Worm (Caenorhabditis elegans) whole organism, L4 larva: ENCODE data around the gene atp-5.

Experiments
- F26F4.8 ChIP-seq: fragments of 200-800 bp; sonication (Bioruptor generic); conservative IDR thresholded peaks from 2 replicates; pipeline ENCODE4 v1.3.6; 2022; ENCODE audit warnings: missing genetic modification characterization, missing compliant biosample characterization
- F37D6.2 ChIP-seq: sonication (generic microtip); optimal IDR thresholded peaks from 2 replicates; lab custom pipeline; 2016; ENCODE audit warnings: mild to moderate bottlenecking, missing genetic modification characterization, missing compliant biosample characterization
- F44E2.7 ChIP-seq: fragments of 200-800 bp; sonication (Bioruptor generic); IDR thresholded peaks from 2 replicates; pipeline ENCODE4 v2.1.2; 2022; ENCODE audit warnings: missing genetic modification characterization, missing compliant biosample characterization
- Y105C5A.15 ChIP-seq: fragments of 200-800 bp; sonication (Bioruptor generic); IDR thresholded peaks from 2 replicates; pipeline ENCODE4 v1.3.6; 2022; ENCODE audit warnings: missing genetic modification characterization, missing compliant biosample characterization
- aha-1 ChIP-seq: fragments of 150-350 bp; peaks from one replicate; lab custom pipeline; 2014; ENCODE audit warnings: missing biosample characterization, missing genetic modification characterization
- ceh-62 ChIP-seq: sonication (generic microtip); optimal IDR thresholded peaks from 2 replicates; lab custom pipeline; 2017; ENCODE audit warnings: missing biosample characterization, missing genetic modification characterization
- ceh-82 ChIP-seq: sonication (generic microtip); optimal IDR thresholded peaks from 2 replicates; lab custom pipeline; 2017; ENCODE audit warnings: missing biosample characterization, missing genetic modification characterization
- cey-2 ChIP-seq: sonication (generic microtip); optimal IDR thresholded peaks from 3 replicates; lab custom pipeline; 2017; ENCODE audit warnings: missing genetic modification characterization, mild to moderate bottlenecking, missing compliant biosample characterization, antibody characterized with exemption, borderline replicate concordance; ENCODE audit not compliant: insufficient read depth
- daf-16 ChIP-seq, 3 experiments: sonication (generic microtip); optimal IDR thresholded peaks; 2 replicates each; lab custom pipeline; 2016 to 2017; ENCODE audit warnings: missing genetic modification characterization in 3 of 3, missing genetic modification reagents in 3 of 3, mild to moderate bottlenecking in 2 of 3, missing compliant biosample characterization in 2 of 3, missing biosample characterization in 1 of 3, moderate library complexity in 1 of 3
- dmd-6 ChIP-seq: fragments of 200-800 bp; sonication (Bioruptor generic); IDR thresholded peaks from 2 replicates; pipeline ENCODE4 v1.3.6; 2022; ENCODE audit warnings: missing genetic modification reagents, missing genetic modification characterization, missing compliant biosample characterization
- dve-1 ChIP-seq: sonication (generic microtip); optimal IDR thresholded peaks from 2 replicates; lab custom pipeline; 2017; ENCODE audit warnings: antibody characterized with exemption, mild to moderate bottlenecking, missing genetic modification characterization, missing compliant biosample characterization; ENCODE audit not compliant: insufficient read depth
- egl-43 ChIP-seq: fragments of 200-800 bp; sonication (Bioruptor generic); IDR thresholded peaks from 2 replicates; pipeline ENCODE4 v1.3.6; 2022; ENCODE audit warnings: missing genetic modification reagents, missing genetic modification characterization, missing compliant biosample characterization
- fkh-10 ChIP-seq: fragments of 150-350 bp; optimal IDR thresholded peaks from 2 replicates; lab custom pipeline; 2014; ENCODE audit warnings: missing biosample characterization, missing genetic modification reagents, missing genetic modification characterization
- gei-8 ChIP-seq: fragments of 200-800 bp; sonication (Bioruptor generic); optimal IDR thresholded peaks from 2 replicates; lab custom pipeline; 2018; ENCODE audit warnings: mild to moderate bottlenecking, missing genetic modification characterization, missing compliant biosample characterization
- hlh-11 ChIP-seq: fragments of 200-800 bp; sonication (Bioruptor generic); optimal IDR thresholded peaks from 2 replicates; lab custom pipeline; 2018; ENCODE audit warnings: mild to moderate bottlenecking, missing genetic modification characterization, missing compliant biosample characterization
- hlh-30 ChIP-seq: sonication (generic microtip); optimal IDR thresholded peaks from 2 replicates; lab custom pipeline; 2017; ENCODE audit warnings: antibody characterized with exemption, mild to moderate bottlenecking, missing genetic modification characterization, missing compliant biosample characterization; ENCODE audit not compliant: insufficient read depth
- hmg-1.1 ChIP-seq: fragments of 200-800 bp; sonication (Bioruptor generic); IDR thresholded peaks from 2 replicates; pipeline ENCODE4 v1.3.6; 2022; ENCODE audit warnings: missing genetic modification reagents, missing genetic modification characterization, missing compliant biosample characterization
- lim-7 ChIP-seq: fragments of 200-800 bp; sonication (Bioruptor generic); IDR thresholded peaks from 2 replicates; pipeline ENCODE4 v1.3.6; 2022; ENCODE audit warnings: missing genetic modification characterization, missing compliant biosample characterization
- lin-15B ChIP-seq: fragments of 150-350 bp; sonication (generic microtip); optimal IDR thresholded peaks from 3 replicates; lab custom pipeline; 2014; ENCODE audit warnings: missing biosample characterization, missing genetic modification characterization
- lin-29 ChIP-seq: fragments of 200-800 bp; sonication (Bioruptor generic); IDR thresholded peaks from 2 replicates; pipeline ENCODE4 v1.3.6; 2022; ENCODE audit warnings: missing genetic modification reagents, missing genetic modification characterization, missing compliant biosample characterization
- mdl-1 ChIP-seq, 2 experiments: fragments of 150-350 bp in 1 of 2; sonication (generic microtip) in 1 of 2; optimal IDR thresholded peaks; 2 replicates each; lab custom pipeline; 2014 to 2017; ENCODE audit warnings: missing biosample characterization in 2 of 2, missing genetic modification characterization in 2 of 2
- mep-1 ChIP-seq: fragments of 150-350 bp; sonication (generic microtip); optimal IDR thresholded peaks from 3 replicates; lab custom pipeline; 2014; ENCODE audit warnings: missing biosample characterization, missing genetic modification characterization
- mxl-3 ChIP-seq: fragments of 200-800 bp; sonication (Bioruptor generic); optimal IDR thresholded peaks from 2 replicates; lab custom pipeline; 2018; ENCODE audit warnings: mild to moderate bottlenecking, missing genetic modification characterization, missing compliant biosample characterization
- nhr-11 ChIP-seq: fragments of 150-350 bp; optimal IDR thresholded peaks from 2 replicates; lab custom pipeline; 2014; ENCODE audit warnings: missing biosample characterization, missing genetic modification characterization
- nhr-111 ChIP-seq: fragments of 200-800 bp; sonication (Bioruptor generic); optimal IDR thresholded peaks from 2 replicates; lab custom pipeline; 2018; ENCODE audit warnings: mild to moderate bottlenecking, missing genetic modification characterization, missing compliant biosample characterization
- nhr-25 ChIP-seq: sonication (generic microtip); optimal IDR thresholded peaks from 2 replicates; lab custom pipeline; 2017; ENCODE audit warnings: missing genetic modification characterization, mild to moderate bottlenecking, missing compliant biosample characterization, antibody characterized with exemption, moderate library complexity, borderline replicate concordance; ENCODE audit not compliant: insufficient read depth
- nhr-28 ChIP-seq: fragments of 150-350 bp; optimal IDR thresholded peaks from 2 replicates; lab custom pipeline; 2014; ENCODE audit warnings: missing biosample characterization, missing genetic modification characterization
- nhr-76 ChIP-seq: fragments of 150-350 bp; optimal IDR thresholded peaks from 2 replicates; lab custom pipeline; 2014; ENCODE audit warnings: missing biosample characterization, missing genetic modification characterization
- nhr-77 ChIP-seq: fragments of 150-350 bp; optimal IDR thresholded peaks from 2 replicates; lab custom pipeline; 2014; ENCODE audit warnings: missing biosample characterization, missing genetic modification characterization
- pha-4 ChIP-seq, 2 experiments: fragments of 150-350 bp in 1 of 2; fragments of 200-800 bp in 1 of 2; sonication (Bioruptor generic) in 1 of 2; IDR thresholded peaks in 1 of 2; optimal IDR thresholded peaks in 1 of 2; 2 replicates each; pipeline versions ENCODE4 v1.3.6 to Lab custom; 2014 to 2022; ENCODE audit warnings: missing genetic modification characterization in 2 of 2, missing genetic modification reagents in 2 of 2, missing biosample characterization in 1 of 2, missing compliant biosample characterization in 1 of 2
- skn-1 ChIP-seq: fragments of 150-350 bp; optimal IDR thresholded peaks from 2 replicates; lab custom pipeline; 2014; ENCODE audit warnings: missing biosample characterization, missing genetic modification characterization
- spr-3 ChIP-seq: fragments of 200-800 bp; sonication (Bioruptor generic); optimal IDR thresholded peaks from 2 replicates; lab custom pipeline; 2018; ENCODE audit warnings: mild to moderate bottlenecking, missing genetic modification characterization, missing compliant biosample characterization
- unc-130 ChIP-seq: sonication (generic microtip); optimal IDR thresholded peaks from 2 replicates; lab custom pipeline; 2016; ENCODE audit warnings: missing genetic modification reagents, missing genetic modification characterization, missing compliant biosample characterization
- unc-62 ChIP-seq, 3 experiments: fragments of 150-350 bp in 1 of 3; sonication (generic microtip); optimal IDR thresholded peaks in 2 of 3; peaks in 1 of 3; 1 replicate in 1 of 3; 2 replicates in 2 of 3; lab custom pipeline; 2014 to 2017; ENCODE audit warnings: missing biosample characterization in 3 of 3, missing genetic modification characterization in 3 of 3, missing genetic modification reagents in 3 of 3, missing genotype in 1 of 3
- zip-11 ChIP-seq: fragments of 200-800 bp; sonication (Bioruptor generic); IDR thresholded peaks from 2 replicates; pipeline ENCODE4 v1.3.6; 2022; ENCODE audit warnings: missing genetic modification characterization, missing compliant biosample characterization
- zip-2 ChIP-seq: fragments of 150-350 bp; optimal IDR thresholded peaks from 2 replicates; lab custom pipeline; 2014; ENCODE audit warnings: missing biosample characterization, missing genetic modification characterization

atp-5 gene

DNA sequence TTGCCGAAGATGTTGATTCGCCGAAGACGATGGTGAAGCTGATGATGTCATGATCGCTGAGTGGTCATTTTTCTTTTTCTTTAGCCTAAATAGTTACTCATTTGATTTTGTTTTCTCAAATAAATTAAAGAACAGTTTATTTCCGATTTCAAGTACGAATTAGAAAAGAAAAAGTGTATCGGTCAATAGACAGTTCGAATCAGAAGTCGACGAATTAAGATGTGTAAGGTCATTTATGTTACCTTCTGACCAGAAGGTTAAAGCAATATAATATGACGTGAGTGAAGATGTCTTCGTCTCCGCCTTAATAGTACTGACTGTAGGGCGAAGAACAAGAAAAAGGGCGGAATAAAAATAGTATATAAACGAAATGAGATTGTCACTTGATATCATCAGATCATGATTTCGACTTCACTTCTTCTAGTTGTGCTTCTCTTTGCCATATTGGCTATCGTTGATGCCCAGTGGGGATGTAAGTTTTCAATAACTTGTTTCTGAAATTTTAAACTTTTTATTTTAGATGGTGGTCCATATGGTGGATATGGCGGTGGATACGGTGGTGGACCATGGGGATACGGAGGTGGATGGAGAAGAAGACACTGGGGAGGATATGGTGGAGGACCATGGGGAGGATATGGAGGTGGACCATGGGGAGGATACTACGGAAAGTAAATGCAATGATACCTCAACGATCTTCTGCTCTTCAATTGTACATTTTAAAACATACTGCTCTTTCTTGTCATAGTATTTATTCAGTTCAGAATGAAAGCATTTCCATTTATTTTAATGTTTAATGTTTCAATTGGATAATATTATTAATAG, 23.5 kb upstream of the atp-5 start, which contains the start of the genes T19C4.24 and nlp-33 (continued):
- TF ChIP-seq zip-11 (GFP tag; lab: Robert Waterston, UW) (no peak), hmg-1.1 (GFP tag; lab: Robert Waterston, UW) (no peak), nhr-77 (tag; lab: Kevin White, UChicago) (no peak), fkh-10 (GFP tag; lab: Kevin White, UChicago) (no peak), unc-62 (GFP tag; optimal IDR thresholded peaks at IDR 0.05 in 1 of 2; lab: Kevin White, UChicago) (peak in 1 of 2 experiments; percentile 97), unc-62 (tag; optimal IDR thresholded peaks at IDR 0.05; lab: Kevin White, UChicago) (no peak), Y105C5A.15 (no peak), nhr-111 (no peak), egl-43 (GFP tag; lab: Robert Waterston, UW) (0 out of 2 replicates have a peak, but pooled peaks have one; percentile 14), skn-1 (tag; lab: Kevin White, UChicago) (no peak), gei-8 (GFP tag; lab: Kevin White, UChicago) (peak; percentile 50), nhr-76 (tag; lab: Kevin White, UChicago) (no peak), cey-2 (tag; lab: Kevin White, UChicago) (no peak), nhr-25 (tag; lab: Kevin White, UChicago) (peak; percentile 78), ceh-62 (tag; lab: Kevin White, UChicago) (no peak)

DNA sequence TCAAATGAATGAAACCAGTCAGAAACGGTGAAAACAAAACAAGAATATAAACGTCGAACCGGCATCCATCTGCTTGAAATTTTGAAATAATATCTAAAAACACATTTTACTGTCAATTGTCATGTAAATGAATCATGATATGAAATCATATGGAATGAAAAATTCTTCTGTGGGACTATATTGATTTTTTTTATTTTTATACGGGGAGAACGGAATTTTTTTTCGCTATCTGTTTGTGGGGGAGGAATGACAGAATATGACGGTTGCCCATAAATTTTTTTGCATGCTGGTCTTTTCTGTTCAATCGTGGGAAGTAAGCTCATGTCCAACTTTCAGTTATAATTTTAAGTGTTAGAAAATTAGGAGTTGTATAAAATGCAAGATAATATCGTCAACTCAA, 21.0 kb upstream of the atp-5 start, which contains the start of gene C06H2.7:
TSS of gene C06H2.7 (minus strand) at position 101 of the 400 bp plus-strand sequence.
- TF ChIP-seq unc-62 (GFP tag; optimal IDR thresholded peaks at IDR 0.05 in 1 of 2; lab: Kevin White, UChicago) (no peak), unc-62 (tag; optimal IDR thresholded peaks at IDR 0.05; lab: Kevin White, UChicago) (no peak), spr-3 (GFP tag; lab: Kevin White, UChicago) (no peak), zip-11 (GFP tag; lab: Robert Waterston, UW) (no peak), lim-7 (GFP tag; lab: Robert Waterston, UW) (no peak), lin-15B (tag; lab: Kevin White, UChicago) (no peak), F37D6.2 (tag; lab: Kevin White, UChicago) (no peak), F26F4.8 (GFP tag; lab: Robert Waterston, UW) (no peak), pha-4 (GFP tag; IDR thresholded peaks at IDR 0.05; lab: Robert Waterston, UW) (no peak), pha-4 (tag; optimal IDR thresholded peaks at IDR 0.05; lab: Kevin White, UChicago) (no peak), F44E2.7 (GFP tag; lab: Robert Waterston, UW) (no peak), lin-29 (GFP tag; lab: Robert Waterston, UW) (no peak)

DNA sequence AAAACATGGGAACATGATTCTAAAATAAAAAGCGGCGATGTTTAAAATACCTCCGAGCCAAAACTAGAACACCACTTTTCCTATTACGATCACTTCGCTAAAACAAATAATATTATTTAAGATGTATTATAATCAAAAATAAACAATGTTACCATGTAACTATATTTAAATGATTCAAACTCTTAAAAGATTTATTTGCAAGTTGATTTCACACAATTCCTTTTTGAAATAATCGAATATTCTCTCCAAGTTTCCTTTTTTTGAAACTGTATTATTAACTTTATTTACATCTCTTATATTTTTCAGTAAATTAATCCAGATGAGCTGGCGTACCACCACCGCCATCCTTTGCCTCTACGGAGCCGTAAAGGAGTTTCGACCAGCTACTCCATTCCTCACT, 17.5 kb upstream of the atp-5 start, which contains the start of gene folt-1:
TSS of gene folt-1 (plus strand) at position 301 of the 400 bp plus-strand sequence.
- no peak for TF ChIP-seq nhr-77 (tag; lab: Kevin White, UChicago)

DNA sequence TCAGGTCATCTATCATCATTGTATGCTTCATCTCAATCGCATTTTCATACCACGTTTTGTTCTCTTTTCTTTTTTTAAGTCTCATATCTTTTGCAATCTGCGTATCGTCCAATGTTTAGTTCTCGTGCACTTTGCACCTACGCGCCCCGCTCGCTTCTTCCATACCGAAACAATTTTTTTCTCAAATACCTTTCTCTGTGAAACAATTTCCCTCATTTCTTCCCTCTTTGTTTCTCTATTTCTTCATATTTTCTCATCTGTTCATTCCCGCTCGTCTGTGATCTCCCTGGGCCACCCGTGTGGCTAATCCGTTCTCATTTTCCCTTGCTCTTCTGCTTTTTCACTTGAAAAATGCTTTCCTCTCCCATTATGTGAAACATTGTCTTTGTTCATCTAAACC, 16.7 kb upstream of the atp-5 start:
- TF ChIP-seq nhr-28 (tag; lab: Kevin White, UChicago) (peak; percentile 26), dve-1 (tag; lab: Kevin White, UChicago) (peak; percentile 12), hlh-11 (peak; percentile 62), nhr-11 (tag; lab: Kevin White, UChicago) (peak; percentile 20), dmd-6 (GFP tag; lab: Robert Waterston, UW) (0 out of 2 replicates have a peak, but pooled peaks have one; percentile 13), zip-2 (no peak), mep-1 (peak; percentile 23), unc-130 (GFP tag; lab: Kevin White, UChicago) (no peak), daf-16 (GFP tag; optimal IDR thresholded peaks at IDR 0.05; lab: Kevin White, UChicago) (no peak), daf-16 (tag; optimal IDR thresholded peaks at IDR 0.05; lab: Kevin White, UChicago) (peak; percentile 40), hlh-30 (tag; lab: Kevin White, UChicago) (peak; percentile 21), aha-1 (tag; lab: Kevin White, UChicago) (peak; percentile 73), ceh-82 (tag; lab: Kevin White, UChicago) (no peak), mdl-1 (tag; optimal IDR thresholded peaks at IDR 0.05; lab: Kevin White, UChicago) (peak in 1 of 2 experiments; percentile 48), mxl-3 (GFP tag; lab: Kevin White, UChicago) (peak; percentile 47)
